Fruit fly (Drosophila melanogaster): Measurements from ENCODE around the gene CG42809.

dm6 chr2L:13436791-13437190 lies 20.5 kb upstream of the CG42809 start:
- TF ChIP-seq pan (optimal IDR thresholded peaks at IDR 0.05) = no peak
- no peak for TF ChIP-seq foxo (GFP tag; optimal IDR thresholded peaks at IDR 0.05)
- no peak for TF ChIP-seq CG9705 (GFP tag; optimal IDR thresholded peaks at IDR 0.05)
- no peak for TF ChIP-seq OdsH (GFP tag; optimal IDR thresholded peaks at IDR 0.05)
- TF ChIP-seq psq (GFP tag; optimal IDR thresholded peaks at IDR 0.05) = no peak
- TF ChIP-seq Jra (GFP tag; optimal IDR thresholded peaks at IDR 0.05) = no peak
- TF ChIP-seq GATAd (GFP tag; optimal IDR thresholded peaks at IDR 0.05) = no peak
- no peak for TF ChIP-seq Rel (GFP tag; optimal IDR thresholded peaks at IDR 0.05)
- peak; percentile 10 for TF ChIP-seq Rel (tag; optimal IDR thresholded peaks at IDR 0.05)
- no peak for TF ChIP-seq tai (GFP tag; optimal IDR thresholded peaks at IDR 0.05)
- peak; percentile 82 for TF ChIP-seq h (GFP tag; optimal IDR thresholded peaks at IDR 0.05)
- TF ChIP-seq usp (GFP tag; optimal IDR thresholded peaks at IDR 0.05) = no peak
- TF ChIP-seq Dif (GFP tag; optimal IDR thresholded peaks at IDR 0.05; ENCODE audit: partially characterized antibody) = no peak
- no peak for TF ChIP-seq Hr78 (GFP tag; optimal IDR thresholded peaks at IDR 0.05)
